Worm (Caenorhabditis elegans) whole organism, L1 larva: ENCODE measurements around the gene F53C3.1.

Experiments
- C04F5.9 ChIP-seq: sonication (generic microtip); optimal IDR thresholded peaks from 2 replicates; lab custom pipeline; 2016; ENCODE audit warnings: missing genetic modification characterization, missing compliant biosample characterization
- C16A3.4 ChIP-seq: fragments of 150-350 bp; optimal IDR thresholded peaks from 2 replicates; lab custom pipeline; 2014; ENCODE audit warnings: missing biosample characterization, missing genetic modification characterization
- C34B4.2 ChIP-seq: sonication (generic microtip); optimal IDR thresholded peaks from 2 replicates; lab custom pipeline; 2017; ENCODE audit warnings: mild to moderate bottlenecking, missing genetic modification characterization, missing compliant biosample characterization
- F16B12.6 ChIP-seq: fragments of 150-350 bp; optimal IDR thresholded peaks from 2 replicates; lab custom pipeline; 2014; ENCODE audit warnings: missing biosample characterization, missing genetic modification characterization
- aha-1 ChIP-seq: fragments of 150-350 bp; optimal IDR thresholded peaks from 2 replicates; lab custom pipeline; 2014; ENCODE audit warnings: missing biosample characterization, missing genetic modification characterization
- ama-1 ChIP-seq: fragments of 150-350 bp; optimal IDR thresholded peaks from 2 replicates; lab custom pipeline; 2014
- ceh-82 ChIP-seq, 3 experiments: fragments of 150-350 bp in 1 of 3; sonication (generic microtip) in 2 of 3; optimal IDR thresholded peaks; 2 replicates each; lab custom pipeline; 2014 to 2017; ENCODE audit warnings: missing biosample characterization in 3 of 3, missing genetic modification characterization in 3 of 3
- ceh-90 ChIP-seq: sonication (generic microtip); optimal IDR thresholded peaks from 2 replicates; lab custom pipeline; 2016; ENCODE audit warnings: missing genetic modification characterization, missing compliant biosample characterization
- ces-1 ChIP-seq: fragments of 150-350 bp; optimal IDR thresholded peaks from 2 replicates; lab custom pipeline; 2014; ENCODE audit warnings: missing biosample characterization, missing genetic modification reagents, missing genetic modification characterization
- dpl-1 ChIP-seq, 3 experiments: fragments of 150-350 bp in 2 of 3; sonication (generic microtip) in 1 of 3; optimal IDR thresholded peaks; 2 replicates each; lab custom pipeline; 2014 to 2017; ENCODE audit warnings: missing biosample characterization in 3 of 3, missing genetic modification characterization in 3 of 3, missing genetic modification reagents in 3 of 3
- egl-13 ChIP-seq: sonication (generic microtip); optimal IDR thresholded peaks from 2 replicates; lab custom pipeline; 2016; ENCODE audit warnings: missing genotype, missing genetic modification reagents, missing genetic modification characterization, missing compliant biosample characterization
- ets-5 ChIP-seq: fragments of 200-800 bp; sonication (Bioruptor generic); IDR thresholded peaks from 2 replicates; pipeline ENCODE4 v1.3.6; 2022; ENCODE audit warnings: missing genetic modification characterization, missing compliant biosample characterization
- fkh-8 ChIP-seq: sonication (generic microtip); optimal IDR thresholded peaks from 2 replicates; lab custom pipeline; 2016; ENCODE audit warnings: mild to moderate bottlenecking, missing genetic modification characterization, missing compliant biosample characterization
- grh-1 ChIP-seq: fragments of 200-800 bp; sonication (Bioruptor generic); IDR thresholded peaks from 2 replicates; pipeline ENCODE4 v1.3.6; 2022; ENCODE audit warnings: missing genetic modification reagents, missing genetic modification characterization, missing compliant biosample characterization
- hlh-17 ChIP-seq: fragments of 200-800 bp; sonication (Bioruptor generic); optimal IDR thresholded peaks from 2 replicates; lab custom pipeline; 2018; ENCODE audit warnings: missing genetic modification characterization, mild to moderate bottlenecking, missing compliant biosample characterization, moderate library complexity, borderline replicate concordance
- hlh-4 ChIP-seq: sonication (generic microtip); optimal IDR thresholded peaks from 2 replicates; lab custom pipeline; 2016; ENCODE audit warnings: mild to moderate bottlenecking, missing genetic modification characterization, missing compliant biosample characterization
- hpl-2 ChIP-seq: fragments of 150-350 bp; optimal IDR thresholded peaks from 2 replicates; lab custom pipeline; 2014; ENCODE audit warnings: missing biosample characterization, missing genetic modification reagents, missing genetic modification characterization
- irx-1 ChIP-seq: sonication (generic microtip); optimal IDR thresholded peaks from 2 replicates; lab custom pipeline; 2016; ENCODE audit warnings: missing genetic modification characterization, missing compliant biosample characterization
- isw-1 ChIP-seq: fragments of 200-800 bp; sonication (Bioruptor generic); IDR thresholded peaks from 2 replicates; pipeline ENCODE4 v1.3.6; 2022; ENCODE audit warnings: missing genetic modification characterization, missing compliant biosample characterization
- lin-13 ChIP-seq: fragments of 150-350 bp; optimal IDR thresholded peaks from 2 replicates; lab custom pipeline; 2014; ENCODE audit warnings: missing biosample characterization, missing genetic modification reagents, missing genetic modification characterization
- lin-14 ChIP-seq: fragments of 200-800 bp; sonication (Bioruptor generic); optimal IDR thresholded peaks from 2 replicates; lab custom pipeline; 2018; ENCODE audit warnings: mild to moderate bottlenecking, missing genetic modification characterization, moderate library complexity, missing compliant biosample characterization
- lin-35 ChIP-seq, 2 experiments: fragments of 150-350 bp; optimal IDR thresholded peaks; 2 replicates each; lab custom pipeline; 2014; ENCODE audit warnings: missing biosample characterization in 2 of 2, missing genetic modification characterization in 2 of 2, missing genetic modification reagents in 2 of 2
- lin-39 ChIP-seq: fragments of 150-350 bp; optimal IDR thresholded peaks from 2 replicates; lab custom pipeline; 2014; ENCODE audit warnings: missing biosample characterization, missing genetic modification reagents, missing genetic modification characterization
- lir-3 ChIP-seq: sonication (generic microtip); optimal IDR thresholded peaks from 2 replicates; lab custom pipeline; 2016; ENCODE audit warnings: mild to moderate bottlenecking, missing genetic modification characterization, moderate library complexity, missing compliant biosample characterization; ENCODE audit not compliant: poor library complexity
- mdl-1 ChIP-seq, 2 experiments: fragments of 150-350 bp; optimal IDR thresholded peaks; 2 replicates each; lab custom pipeline; 2014 to 2017; ENCODE audit warnings: missing biosample characterization in 2 of 2, missing genetic modification characterization in 2 of 2, inconsistent platforms in 1 of 2
- mef-2 ChIP-seq: fragments of 150-350 bp; optimal IDR thresholded peaks from 2 replicates; lab custom pipeline; 2014; ENCODE audit warnings: missing biosample characterization, missing genetic modification characterization
- mep-1 ChIP-seq: fragments of 150-350 bp; optimal IDR thresholded peaks from 2 replicates; lab custom pipeline; 2014; ENCODE audit warnings: missing biosample characterization, missing genetic modification characterization
- nhr-11 ChIP-seq: fragments of 150-350 bp; optimal IDR thresholded peaks from 2 replicates; lab custom pipeline; 2014; ENCODE audit warnings: missing biosample characterization, missing genetic modification characterization
- nhr-12 ChIP-seq: sonication (generic microtip); optimal IDR thresholded peaks from 2 replicates; lab custom pipeline; 2017; ENCODE audit warnings: missing biosample characterization, missing genetic modification characterization
- nhr-20 ChIP-seq: sonication (generic microtip); optimal IDR thresholded peaks from 2 replicates; lab custom pipeline; 2016; ENCODE audit warnings: mild to moderate bottlenecking, missing genetic modification characterization, missing compliant biosample characterization
- nhr-237 ChIP-seq: fragments of 150-350 bp; optimal IDR thresholded peaks from 2 replicates; lab custom pipeline; 2014; ENCODE audit warnings: missing biosample characterization, missing genetic modification characterization
- nhr-47 ChIP-seq: sonication (generic microtip); optimal IDR thresholded peaks from 2 replicates; lab custom pipeline; 2016; ENCODE audit warnings: mild to moderate bottlenecking, missing genetic modification characterization, moderate library complexity, missing compliant biosample characterization
- nhr-76 ChIP-seq: sonication (generic microtip); optimal IDR thresholded peaks from 2 replicates; lab custom pipeline; 2017; ENCODE audit warnings: missing biosample characterization, missing genetic modification characterization
- nhr-77 ChIP-seq: fragments of 150-350 bp; optimal IDR thresholded peaks from 2 replicates; lab custom pipeline; 2014; ENCODE audit warnings: missing biosample characterization, missing genetic modification characterization
- nhr-85 ChIP-seq: sonication (generic microtip); peaks from one replicate; lab custom pipeline; 2016; ENCODE audit warnings: missing genetic modification characterization, inconsistent platforms, missing compliant biosample characterization
- nhr-90 ChIP-seq: sonication (generic microtip); optimal IDR thresholded peaks from 2 replicates; lab custom pipeline; 2016; ENCODE audit warnings: mild to moderate bottlenecking, missing genetic modification characterization, missing compliant biosample characterization; ENCODE audit not compliant: poor library complexity
- skn-1 ChIP-seq: fragments of 150-350 bp; optimal IDR thresholded peaks from 2 replicates; lab custom pipeline; 2014; ENCODE audit warnings: missing biosample characterization, missing genetic modification characterization
- snpc-4 ChIP-seq: fragments of 150-350 bp; optimal IDR thresholded peaks from 2 replicates; lab custom pipeline; 2014; ENCODE audit warnings: missing biosample characterization, missing genetic modification characterization
- sup-37 ChIP-seq: fragments of 200-800 bp; sonication (Bioruptor generic); optimal IDR thresholded peaks from 2 replicates; lab custom pipeline; 2018; ENCODE audit warnings: mild to moderate bottlenecking, missing genetic modification characterization, missing compliant biosample characterization
- swsn-7 ChIP-seq: sonication (generic microtip); optimal IDR thresholded peaks from 2 replicates; lab custom pipeline; 2016; ENCODE audit warnings: missing genetic modification characterization, missing compliant biosample characterization
- tbx-2 ChIP-seq: sonication (generic microtip); optimal IDR thresholded peaks from 2 replicates; lab custom pipeline; 2016; ENCODE audit warnings: missing genetic modification characterization, missing compliant biosample characterization
- unc-30 ChIP-seq: sonication (generic microtip); optimal IDR thresholded peaks from 2 replicates; lab custom pipeline; 2017; ENCODE audit warnings: missing biosample characterization, missing genetic modification characterization
- unc-98 ChIP-seq: fragments of 200-800 bp; sonication (Bioruptor generic); IDR thresholded peaks from 2 replicates; pipeline ENCODE4 v1.3.6; 2022; ENCODE audit warnings: missing genetic modification characterization, missing compliant biosample characterization
- zip-4 ChIP-seq: fragments of 200-800 bp; sonication (Bioruptor generic); optimal IDR thresholded peaks from 2 replicates; lab custom pipeline; 2018; ENCODE audit warnings: mild to moderate bottlenecking, missing genetic modification characterization, moderate library complexity, missing compliant biosample characterization
- ztf-11 ChIP-seq, 2 experiments: sonication (generic microtip); optimal IDR thresholded peaks; 2 replicates each; lab custom pipeline; 2016 to 2017; ENCODE audit warnings: missing genetic modification characterization in 2 of 2, missing biosample characterization in 1 of 2, missing compliant biosample characterization in 1 of 2
- ztf-4 ChIP-seq: fragments of 150-350 bp; optimal IDR thresholded peaks from 2 replicates; lab custom pipeline; 2014; ENCODE audit warnings: missing biosample characterization, missing genetic modification characterization

Gene F53C3.1

ce11 chrII:3956744-3957143 is 44.9 kb downstream of the F53C3.1 start (continued):
- TF ChIP-seq ztf-11 (tag; optimal IDR thresholded peaks at IDR 0.05; lab: Kevin White, UChicago) (no peak), hlh-17 (GFP tag; lab: Kevin White, UChicago) (no peak), ama-1 (no peak), lin-35 (GFP tag; optimal IDR thresholded peaks at IDR 0.05; lab: Kevin White, UChicago) (no peak), swsn-7 (tag; lab: Kevin White, UChicago) (no peak), ets-5 (no peak), fkh-8 (tag; lab: Kevin White, UChicago) (no peak), lin-14 (GFP tag; lab: Kevin White, UChicago) (peak; percentile 78), lir-3 (tag; lab: Kevin White, UChicago) (no peak), grh-1 (no peak), lin-13 (no peak), unc-30 (tag; lab: Kevin White, UChicago) (no peak), snpc-4 (tag; lab: Kevin White, UChicago) (no peak)

ce11 chrII:3957455-3958212 is 45.8 kb downstream of the F53C3.1 start:
- TF ChIP-seq nhr-11 (tag; lab: Kevin White, UChicago) = no peak
- peak; percentile 1 for TF ChIP-seq nhr-85 (tag; lab: Kevin White, UChicago)
- no peak for TF ChIP-seq fkh-8 (tag; lab: Kevin White, UChicago)
- TF ChIP-seq unc-98 (GFP tag; lab: Robert Waterston, UW) = no peak

ce11 chrII:3958673-3959299 is 47.0 kb downstream of the F53C3.1 start:
- TF ChIP-seq egl-13 (tag; lab: Kevin White, UChicago) = peak; percentile 14
- TF ChIP-seq lin-35 (GFP tag; optimal IDR thresholded peaks at IDR 0.05; lab: Kevin White, UChicago) = peak; percentile 49 to 59
- TF ChIP-seq zip-4 = no peak
- peak; percentile 77 for TF ChIP-seq nhr-47 (tag; lab: Kevin White, UChicago)
- peak; percentile 22 for TF ChIP-seq F16B12.6 (tag; lab: Kevin White, UChicago)
- TF ChIP-seq tbx-2 (tag; lab: Kevin White, UChicago) = peak; percentile 82
- peak; percentile 60 for TF ChIP-seq sup-37 (GFP tag; lab: Kevin White, UChicago)
- peak; percentile 78 for TF ChIP-seq hlh-4 (tag; lab: Kevin White, UChicago)
- no peak for TF ChIP-seq hpl-2 (GFP tag; lab: Kevin White, UChicago)
- no peak for TF ChIP-seq C34B4.2
- peak; percentile 69 for TF ChIP-seq skn-1 (tag; lab: Kevin White, UChicago)
- TF ChIP-seq ces-1 (GFP tag; lab: Kevin White, UChicago) = no peak
- no peak for TF ChIP-seq lin-39 (tag; lab: Kevin White, UChicago)
- no peak for TF ChIP-seq nhr-12 (tag; lab: Kevin White, UChicago)
- peak; percentile 62 for TF ChIP-seq mep-1 (tag; lab: Kevin White, UChicago)
- TF ChIP-seq nhr-20 (tag; lab: Kevin White, UChicago) = peak; percentile 83
- peak; percentile 46 to 67 (median 48) for TF ChIP-seq ceh-82 (tag; optimal IDR thresholded peaks at IDR 0.05; lab: Kevin White, UChicago)
- TF ChIP-seq grh-1 = 0 out of 2 replicates have a peak, but pooled peaks have one; percentile 29
- TF ChIP-seq C16A3.4 = peak; percentile 60
- TF ChIP-seq ama-1 = no peak
- no peak for TF ChIP-seq ceh-90
- no peak for TF ChIP-seq C04F5.9 (tag; lab: Kevin White, UChicago)
- TF ChIP-seq irx-1 = peak; percentile 77
- no peak for TF ChIP-seq mef-2
- TF ChIP-seq ets-5 = no peak
- peak; percentile 59 for TF ChIP-seq nhr-90 (tag; lab: Kevin White, UChicago)
- TF ChIP-seq nhr-237 (tag; lab: Kevin White, UChicago) = no peak
- TF ChIP-seq isw-1 (GFP tag; lab: Robert Waterston, UW) = peak; percentile 33; the same call in 1 of the 2 replicates
- TF ChIP-seq nhr-76 (tag; lab: Kevin White, UChicago) = no peak
- TF ChIP-seq aha-1 (tag; lab: Kevin White, UChicago) = no peak
- TF ChIP-seq dpl-1 (GFP tag; optimal IDR thresholded peaks at IDR 0.05; lab: Kevin White, UChicago) = peak; percentile 11 to 56 (median 52)
- TF ChIP-seq nhr-77 (tag; lab: Kevin White, UChicago) = peak; percentile 81
- no peak for TF ChIP-seq hlh-17 (GFP tag; lab: Kevin White, UChicago)
- peak; percentile 69 for TF ChIP-seq nhr-85 (tag; lab: Kevin White, UChicago)
- peak; percentile 68 to 87 for TF ChIP-seq mdl-1 (tag; optimal IDR thresholded peaks at IDR 0.05; lab: Kevin White, UChicago)
- peak; percentile 54 for TF ChIP-seq ztf-4
- no peak for TF ChIP-seq snpc-4 (tag; lab: Kevin White, UChicago)
